Worm (Caenorhabditis elegans) whole organism, L4 larva: ENCODE measurements around the gene F40G12.10.
A peak's percentile ranks its signal among the peaks of the same experiment; 100 is the strongest.
"Not testable (repeated sequence)": the region's sequence is repeated elsewhere in the genome, so short reads cannot be mapped to it uniquely, and the experiment has no call there.

Experiments used
- F37D6.2 ChIP-seq: sonication (generic microtip); optimal IDR thresholded peaks from 2 replicates; lab custom pipeline; 2016; ENCODE audit warnings: mild to moderate bottlenecking, missing genetic modification characterization, missing compliant biosample characterization
- F49E8.2 ChIP-seq: sonication (generic microtip); optimal IDR thresholded peaks from 2 replicates; lab custom pipeline; 2016; ENCODE audit warnings: missing compliant biosample characterization, mild to moderate bottlenecking, missing genetic modification characterization, borderline replicate concordance
- R02D3.7 ChIP-seq: fragments of 150-350 bp; sonication (generic microtip); optimal IDR thresholded peaks from 3 replicates; lab custom pipeline; 2014; ENCODE audit warnings: missing biosample characterization, missing genetic modification characterization
- Y48G9A.11 ChIP-seq: fragments of 200-800 bp; sonication (Bioruptor generic); IDR thresholded peaks from 2 replicates; pipeline ENCODE4 v1.3.6; 2022; ENCODE audit warnings: missing genetic modification reagents, missing genetic modification characterization, missing compliant biosample characterization
- aha-1 ChIP-seq: fragments of 150-350 bp; peaks from one replicate; lab custom pipeline; 2014; ENCODE audit warnings: missing biosample characterization, missing genetic modification characterization
- arid-1 ChIP-seq: fragments of 200-800 bp; sonication (Bioruptor generic); conservative IDR thresholded peaks from 2 replicates; pipeline ENCODE4 v1.3.6; 2022; ENCODE audit warnings: missing genetic modification reagents, missing genetic modification characterization, missing compliant biosample characterization
- daf-19 ChIP-seq: fragments of 200-800 bp; sonication (Bioruptor generic); conservative IDR thresholded peaks from 2 replicates; pipeline ENCODE4 v1.3.6; 2022; ENCODE audit warnings: missing genetic modification characterization, missing compliant biosample characterization
- dve-1 ChIP-seq: sonication (generic microtip); optimal IDR thresholded peaks from 2 replicates; lab custom pipeline; 2017; ENCODE audit warnings: antibody characterized with exemption, mild to moderate bottlenecking, missing genetic modification characterization, missing compliant biosample characterization; ENCODE audit not compliant: insufficient read depth
- egl-43 ChIP-seq: fragments of 200-800 bp; sonication (Bioruptor generic); IDR thresholded peaks from 2 replicates; pipeline ENCODE4 v1.3.6; 2022; ENCODE audit warnings: missing genetic modification reagents, missing genetic modification characterization, missing compliant biosample characterization
- gei-8 ChIP-seq: fragments of 200-800 bp; sonication (Bioruptor generic); optimal IDR thresholded peaks from 2 replicates; lab custom pipeline; 2018; ENCODE audit warnings: mild to moderate bottlenecking, missing genetic modification characterization, missing compliant biosample characterization
- hlh-30 ChIP-seq: sonication (generic microtip); optimal IDR thresholded peaks from 2 replicates; lab custom pipeline; 2017; ENCODE audit warnings: antibody characterized with exemption, mild to moderate bottlenecking, missing genetic modification characterization, missing compliant biosample characterization; ENCODE audit not compliant: insufficient read depth
- jun-1 ChIP-seq: fragments of 150-350 bp; optimal IDR thresholded peaks from 2 replicates; lab custom pipeline; 2014; ENCODE audit warnings: missing biosample characterization, missing genetic modification reagents, missing genetic modification characterization
- lin-29 ChIP-seq: fragments of 200-800 bp; sonication (Bioruptor generic); IDR thresholded peaks from 2 replicates; pipeline ENCODE4 v1.3.6; 2022; ENCODE audit warnings: missing genetic modification reagents, missing genetic modification characterization, missing compliant biosample characterization
- mep-1 ChIP-seq: fragments of 150-350 bp; sonication (generic microtip); optimal IDR thresholded peaks from 3 replicates; lab custom pipeline; 2014; ENCODE audit warnings: missing biosample characterization, missing genetic modification characterization
- mxl-2 ChIP-seq: fragments of 200-800 bp; sonication (Bioruptor generic); conservative IDR thresholded peaks from 2 replicates; pipeline ENCODE4 v1.3.6; 2022; ENCODE audit warnings: missing genetic modification reagents, missing genetic modification characterization, missing compliant biosample characterization
- nhr-10 ChIP-seq: fragments of 150-350 bp; optimal IDR thresholded peaks from 2 replicates; lab custom pipeline; 2014; ENCODE audit warnings: missing biosample characterization, missing genetic modification characterization
- sdz-12 ChIP-seq: fragments of 200-800 bp; sonication (Bioruptor generic); optimal IDR thresholded peaks from 2 replicates; lab custom pipeline; 2018; ENCODE audit warnings: mild to moderate bottlenecking, missing genetic modification characterization, missing compliant biosample characterization
- snpc-1.2 ChIP-seq: fragments of 200-800 bp; sonication (Bioruptor generic); IDR thresholded peaks from 2 replicates; pipeline ENCODE4 v1.3.6; 2022; ENCODE audit warnings: missing genetic modification reagents, missing genetic modification characterization, missing compliant biosample characterization
- spr-1 ChIP-seq: sonication (generic microtip); optimal IDR thresholded peaks from 2 replicates; lab custom pipeline; 2016; ENCODE audit warnings: mild to moderate bottlenecking, missing genetic modification characterization, missing compliant biosample characterization
- spr-3 ChIP-seq: fragments of 200-800 bp; sonication (Bioruptor generic); optimal IDR thresholded peaks from 2 replicates; lab custom pipeline; 2018; ENCODE audit warnings: mild to moderate bottlenecking, missing genetic modification characterization, missing compliant biosample characterization
- tag-97 ChIP-seq: fragments of 200-800 bp; sonication (Bioruptor generic); IDR thresholded peaks from 2 replicates; pipeline ENCODE4 v1.3.6; 2022; ENCODE audit warnings: missing genetic modification characterization, missing compliant biosample characterization
- tra-1 ChIP-seq: fragments of 200-800 bp; sonication (Bioruptor generic); IDR thresholded peaks from 2 replicates; pipeline ENCODE4 v1.3.6; 2022; ENCODE audit warnings: missing genetic modification reagents, missing genetic modification characterization, missing compliant biosample characterization
- unc-62 ChIP-seq, 3 experiments: fragments of 150-350 bp in 1 of 3; sonication (generic microtip); optimal IDR thresholded peaks in 2 of 3; peaks in 1 of 3; 1 replicate in 1 of 3; 2 replicates in 2 of 3; lab custom pipeline; 2014 to 2017; ENCODE audit warnings: missing biosample characterization in 3 of 3, missing genetic modification characterization in 3 of 3, missing genetic modification reagents in 3 of 3, missing genotype in 1 of 3
- vab-7 ChIP-seq: fragments of 200-800 bp; sonication (Bioruptor generic); IDR thresholded peaks from 2 replicates; pipeline ENCODE4 v1.3.6; 2022; ENCODE audit warnings: missing genetic modification reagents, missing genetic modification characterization, missing compliant biosample characterization
- zfp-3 ChIP-seq: fragments of 200-800 bp; sonication (Bioruptor generic); conservative IDR thresholded peaks from 2 replicates; pipeline ENCODE4 v1.3.6; 2022; ENCODE audit warnings: missing genetic modification reagents, missing genetic modification characterization, missing compliant biosample characterization

The F40G12.10 gene

ce11 chrV:14267326-14267942, 15.9 kb upstream of the F40G12.10 start:
- no peak for TF ChIP-seq nhr-10 (tag; lab: Kevin White, UChicago)
- TF ChIP-seq R02D3.7 (tag; lab: Kevin White, UChicago), result no peak
- no peak for TF ChIP-seq tag-97
- TF ChIP-seq F49E8.2 (tag; lab: Kevin White, UChicago), result peak; percentile 28
- peak; percentile 82 for TF ChIP-seq snpc-1.2 (GFP tag; lab: Robert Waterston, UW)
- TF ChIP-seq Y48G9A.11 (GFP tag; lab: Robert Waterston, UW), result peak; percentile 74; the same call in 1 of the 2 replicates
- TF ChIP-seq arid-1, result 0 out of 2 replicates have a peak, but pooled peaks have one; percentile 9

- TF ChIP-seq arid-1, result no peak
- TF ChIP-seq gei-8 (GFP tag; lab: Kevin White, UChicago), result no peak
- no peak for TF ChIP-seq F37D6.2 (tag; lab: Kevin White, UChicago)
- no peak for TF ChIP-seq spr-3
- no peak for TF ChIP-seq unc-62 (GFP tag; optimal IDR thresholded peaks at IDR 0.05 in 1 of 2; lab: Kevin White, UChicago)
- no peak for TF ChIP-seq unc-62 (tag; optimal IDR thresholded peaks at IDR 0.05; lab: Kevin White, UChicago)
Observed at ce11 chrV:14268616-14269015, 14.7 kb upstream of the F40G12.10 start, which contains the start of gene F40G12.4. Gene F40G12.4 (minus strand): TSS chrV:14268716.

- TF ChIP-seq unc-62 (GFP tag; optimal IDR thresholded peaks at IDR 0.05 in 1 of 2; lab: Kevin White, UChicago) (peak in 1 of 2 experiments; percentile 16), unc-62 (tag; optimal IDR thresholded peaks at IDR 0.05; lab: Kevin White, UChicago) (no peak), zfp-3 (GFP tag; lab: Robert Waterston, UW) (no peak)
- TF ChIP-seq, all 104 proteins: peak for 1
Observed at ce11 chrV:14270729-14271128, 12.6 kb upstream of the F40G12.10 start, which contains the start of gene F40G12.5. Gene F40G12.5 (minus strand): TSS chrV:14270829.

ce11 chrV:14273019-14273418, 10.3 kb upstream of the F40G12.10 start, which contains the start of gene F40G12.6:
Gene F40G12.6 (minus strand): TSS chrV:14273119.
- TF ChIP-seq mep-1 (tag; lab: Kevin White, UChicago) (no peak), mxl-2 (GFP tag; lab: Robert Waterston, UW) (no peak)

ce11 chrV:14274268-14274667, 9.1 kb upstream of the F40G12.10 start, which contains the start of gene F40G12.7:
Gene F40G12.7 (plus strand): TSS chrV:14274568.
- not testable (repeated sequence) for TF ChIP-seq nhr-10 (tag; lab: Kevin White, UChicago); daf-19 (GFP tag; lab: Robert Waterston, UW); egl-43 (GFP tag; lab: Robert Waterston, UW)
- TF ChIP-seq, all 104 proteins: peak for 0; not testable (repeated sequence) for 104

- TF ChIP-seq Y48G9A.11 (GFP tag; lab: Robert Waterston, UW) (0 out of 2 replicates have a peak, but pooled peaks have one; percentile 6), aha-1 (tag; lab: Kevin White, UChicago) (peak; percentile 54)
Observed at ce11 chrV:14277456-14277855, 5.9 kb upstream of the F40G12.10 start.

ce11 chrV:14279777-14280176, 3.6 kb upstream of the F40G12.10 start, which contains the start of gene srt-33:
Gene srt-33 (minus strand): TSS chrV:14279877.
- TF ChIP-seq lin-29 (GFP tag; lab: Robert Waterston, UW) (no peak), hlh-30 (tag; lab: Kevin White, UChicago) (no peak), dve-1 (tag; lab: Kevin White, UChicago) (no peak), sdz-12 (GFP tag; lab: Kevin White, UChicago) (no peak)

- no peak for TF ChIP-seq vab-7 (GFP tag; lab: Robert Waterston, UW)
- no peak for TF ChIP-seq jun-1
- no peak for TF ChIP-seq spr-1 (tag; lab: Kevin White, UChicago)
- TF ChIP-seq aha-1 (tag; lab: Kevin White, UChicago), result no peak
- TF ChIP-seq tra-1 (GFP tag; lab: Robert Waterston, UW), result no peak
- TF ChIP-seq Y48G9A.11 (GFP tag; lab: Robert Waterston, UW), result no peak
- TF ChIP-seq, all 104 proteins: peak for 0
Observed at ce11 chrV:14282222-14282709, 1.1 kb upstream of the F40G12.10 start, which contains the start of the genes srt-74 and F40G12.9. Gene srt-74 (minus strand): TSS chrV:14282322. Gene F40G12.9 (plus strand): TSS chrV:14282659.
